Fruit fly (Drosophila melanogaster) whole organism, wandering third instar larva: ENCODE results near the gene CG4617.

ENCODE experiments used
- Abd-B ChIP-seq: fragments of >200 bp; optimal IDR thresholded peaks from 2 replicates; lab custom pipeline; 2017; ENCODE audit warnings: missing biosample characterization, missing genetic modification characterization
- CG32264 ChIP-seq: fragments of 200-800 bp; sonication (Bioruptor generic); optimal IDR thresholded peaks from 2 replicates; lab custom pipeline; 2016; ENCODE audit warnings: missing biosample characterization, missing genetic modification characterization
- CG9705 ChIP-seq: fragments of 200-800 bp; sonication (Bioruptor generic); optimal IDR thresholded peaks from 2 replicates; lab custom pipeline; 2018; ENCODE audit warnings: missing biosample characterization, mild to moderate bottlenecking, missing genetic modification characterization
- CrebA ChIP-seq: fragments of 200-800 bp; sonication (Bioruptor generic); optimal IDR thresholded peaks from 2 replicates; lab custom pipeline; 2016; ENCODE audit warnings: missing biosample characterization, mild to moderate bottlenecking, missing genetic modification characterization, borderline replicate concordance
- Dfd ChIP-seq: fragments of >200 bp; optimal IDR thresholded peaks from 2 replicates; lab custom pipeline; 2017; ENCODE audit warnings: missing biosample characterization, missing genetic modification characterization
- Dif ChIP-seq: fragments of 200-275, 200-300 bp; sonication (Bioruptor generic); optimal IDR thresholded peaks from 2 replicates; lab custom pipeline; 2018; ENCODE audit warnings: missing biosample characterization, missing genetic modification characterization; ENCODE audit not compliant: partially characterized antibody
- GATAd ChIP-seq: sonication (Bioruptor generic); optimal IDR thresholded peaks from 2 replicates; lab custom pipeline; 2016; ENCODE audit warnings: missing biosample characterization, missing genetic modification characterization
- HLH106 ChIP-seq: fragments of 200-800 bp; optimal IDR thresholded peaks from 3 replicates; lab custom pipeline; 2019; ENCODE audit warnings: missing biosample characterization, mild to moderate bottlenecking, missing genetic modification characterization, moderate library complexity
- Hnf4 ChIP-seq: fragments of 200-800 bp; sonication (Bioruptor generic); optimal IDR thresholded peaks from 2 replicates; lab custom pipeline; 2016; ENCODE audit warnings: missing biosample characterization, mild to moderate bottlenecking, missing genetic modification characterization
- Hr78 ChIP-seq: fragments of >200 bp; optimal IDR thresholded peaks from 2 replicates; lab custom pipeline; 2017; ENCODE audit warnings: missing biosample characterization, missing genetic modification characterization
- Hr83 ChIP-seq: fragments of 200-300 bp; sonication (Bioruptor generic); optimal IDR thresholded peaks from 2 replicates; lab custom pipeline; 2016; ENCODE audit warnings: missing biosample characterization, mild to moderate bottlenecking, missing genetic modification characterization, moderate library complexity; ENCODE audit not compliant: poor library complexity, severe bottlenecking
- Jra ChIP-seq: sonication (Bioruptor generic); optimal IDR thresholded peaks from 2 replicates; lab custom pipeline; 2016; ENCODE audit warnings: missing biosample characterization, missing genetic modification characterization
- Mio ChIP-seq: sonication (Bioruptor generic); optimal IDR thresholded peaks from 2 replicates; lab custom pipeline; 2016; ENCODE audit warnings: missing biosample characterization, missing genetic modification characterization
- Myc ChIP-seq: fragments of >200 bp; optimal IDR thresholded peaks from 2 replicates; lab custom pipeline; 2017
- N ChIP-seq: fragments of >200 bp; optimal IDR thresholded peaks from 2 replicates; lab custom pipeline; 2018; ENCODE audit warnings: missing biosample characterization, missing external identifiers, missing genetic modification characterization
- OdsH ChIP-seq: fragments of 200-800 bp; sonication (Bioruptor generic); optimal IDR thresholded peaks from 2 replicates; lab custom pipeline; 2016; ENCODE audit warnings: missing biosample characterization, mild to moderate bottlenecking, missing genetic modification characterization
- Rel ChIP-seq, 2 experiments: fragments of 200-800 bp; sonication (Bioruptor generic) in 1 of 2; optimal IDR thresholded peaks; 2 replicates in 1 of 2; 3 replicates in 1 of 2; lab custom pipeline; 2016 to 2019; ENCODE audit warnings: mild to moderate bottlenecking in 2 of 2, missing biosample characterization in 2 of 2, missing genetic modification characterization in 2 of 2, moderate library complexity in 1 of 2
- Sp1 ChIP-seq: fragments of 200-800 bp; sonication (Bioruptor generic); optimal IDR thresholded peaks from 3 replicates; lab custom pipeline; 2019; ENCODE audit warnings: missing biosample characterization, mild to moderate bottlenecking, missing genetic modification characterization, moderate library complexity
- Vsx2 ChIP-seq: fragments of 200-300, 225-300 bp; sonication (Bioruptor generic); optimal IDR thresholded peaks from 2 replicates; lab custom pipeline; 2018; ENCODE audit warnings: missing biosample characterization, missing genetic modification characterization; ENCODE audit not compliant: partially characterized antibody
- br ChIP-seq: fragments of 200-800 bp; sonication (Bioruptor generic); optimal IDR thresholded peaks from 2 replicates; lab custom pipeline; 2016; ENCODE audit warnings: missing biosample characterization, missing genetic modification characterization
- brk ChIP-seq: fragments of 200-800 bp; sonication (Bioruptor generic); optimal IDR thresholded peaks from 2 replicates; lab custom pipeline; 2016; ENCODE audit warnings: missing biosample characterization, mild to moderate bottlenecking, missing genetic modification characterization
- dl ChIP-seq, 2 experiments: fragments of 175-275, 200-275 bp in 1 of 2; fragments of 200-275 bp in 1 of 2; sonication (Bioruptor generic); optimal IDR thresholded peaks; lab custom pipeline; 2018; ENCODE audit warnings: mild to moderate bottlenecking in 2 of 2, missing biosample characterization in 2 of 2, missing genetic modification characterization in 2 of 2, moderate library complexity in 2 of 2; ENCODE audit not compliant: partially characterized antibody in 2 of 2, insufficient read depth in 1 of 2
- dmrt93B ChIP-seq: fragments of 200-800 bp; sonication (Bioruptor generic); optimal IDR thresholded peaks from 2 replicates; lab custom pipeline; 2018; ENCODE audit warnings: missing biosample characterization, mild to moderate bottlenecking, missing genetic modification characterization
- dsf ChIP-seq: sonication (Bioruptor generic); optimal IDR thresholded peaks from 2 replicates; lab custom pipeline; 2016; ENCODE audit warnings: missing biosample characterization, missing genetic modification characterization, borderline replicate concordance
- ey ChIP-seq: fragments of 200-800 bp; sonication (Bioruptor generic); optimal IDR thresholded peaks from 2 replicates; lab custom pipeline; 2016; ENCODE audit warnings: missing biosample characterization, missing genetic modification characterization
- foxo ChIP-seq, 2 experiments: fragments of 200-800 bp; sonication (Bioruptor generic); optimal IDR thresholded peaks; 2 replicates in 1 of 2; 3 replicates in 1 of 2; lab custom pipeline; 2016 to 2017; ENCODE audit warnings: missing biosample characterization in 2 of 2, missing genetic modification characterization in 2 of 2
- fru ChIP-seq: fragments of 200-800 bp; sonication (Bioruptor generic); optimal IDR thresholded peaks from 3 replicates; lab custom pipeline; 2016; ENCODE audit warnings: missing biosample characterization, mild to moderate bottlenecking, missing genetic modification characterization
- h ChIP-seq: fragments of 200-800 bp; sonication (Bioruptor generic); optimal IDR thresholded peaks from 3 replicates; lab custom pipeline; 2016; ENCODE audit warnings: missing biosample characterization, mild to moderate bottlenecking, missing genetic modification characterization
- jim ChIP-seq: fragments of 175-275, 200-325 bp; sonication (Bioruptor generic); optimal IDR thresholded peaks from 2 replicates; lab custom pipeline; 2016; ENCODE audit warnings: missing biosample characterization, mild to moderate bottlenecking, missing genetic modification characterization
- lola ChIP-seq: fragments of >200 bp; optimal IDR thresholded peaks from 2 replicates; lab custom pipeline; 2017; ENCODE audit warnings: missing biosample characterization, missing genetic modification characterization
- pan ChIP-seq: fragments of >200 bp; optimal IDR thresholded peaks from 2 replicates; lab custom pipeline; 2017
- psq ChIP-seq: fragments of 200-800 bp; sonication (Bioruptor generic); optimal IDR thresholded peaks from 3 replicates; lab custom pipeline; 2017; ENCODE audit warnings: missing biosample characterization, mild to moderate bottlenecking, missing genetic modification characterization, moderate library complexity
- rgr ChIP-seq: fragments of 200-800 bp; sonication (Bioruptor generic); optimal IDR thresholded peaks from 3 replicates; lab custom pipeline; 2016; ENCODE audit warnings: missing biosample characterization, mild to moderate bottlenecking, missing genetic modification characterization
- sage ChIP-seq: fragments of 200-800 bp; sonication (Bioruptor generic); optimal IDR thresholded peaks from 2 replicates; lab custom pipeline; 2016; ENCODE audit warnings: missing biosample characterization, mild to moderate bottlenecking, missing genetic modification characterization
- sv ChIP-seq: fragments of 200-800 bp; sonication (Bioruptor generic); optimal IDR thresholded peaks from 3 replicates; lab custom pipeline; 2016; ENCODE audit warnings: missing biosample characterization, missing genetic modification characterization
- tai ChIP-seq: sonication (Bioruptor generic); optimal IDR thresholded peaks from 2 replicates; lab custom pipeline; 2016; ENCODE audit warnings: missing biosample characterization, missing genetic modification characterization
- usp ChIP-seq: fragments of >200 bp; optimal IDR thresholded peaks from 2 replicates; lab custom pipeline; 2017; ENCODE audit warnings: missing biosample characterization, missing genetic modification characterization
- woc ChIP-seq: sonication (Bioruptor generic); optimal IDR thresholded peaks from 2 replicates; lab custom pipeline; 2016; ENCODE audit warnings: missing biosample characterization, mild to moderate bottlenecking, missing genetic modification characterization

Gene CG4617

DNA sequence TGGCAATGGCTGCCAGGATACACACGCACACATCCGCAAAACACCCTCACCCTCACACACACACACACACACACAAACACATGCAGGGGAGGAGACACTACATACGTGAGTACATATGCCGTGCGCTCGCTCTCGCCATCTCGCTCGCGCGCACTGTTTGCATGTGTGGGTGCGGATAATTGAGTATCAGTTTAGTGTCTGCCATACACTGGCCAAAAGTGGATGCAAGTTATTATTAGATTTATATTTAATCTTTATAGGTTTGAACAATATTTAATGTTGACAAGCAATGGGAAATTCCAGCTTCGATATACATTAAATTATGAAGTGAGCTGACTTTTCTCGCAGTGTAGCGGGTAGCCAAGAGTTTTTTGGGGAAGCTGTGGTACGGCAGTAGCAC, 13.4 kb upstream of the CG4617 start (continued):
- no peak for TF ChIP-seq Hnf4 (GFP tag; lab: Kevin White, UChicago)
- no peak for TF ChIP-seq OdsH (GFP tag; lab: Kevin White, UChicago)
- TF ChIP-seq sage (GFP tag; lab: Kevin White, UChicago): no peak
- no peak for TF ChIP-seq Mio (GFP tag; lab: Kevin White, UChicago)
- TF ChIP-seq CG32264 (GFP tag; lab: Kevin White, UChicago): no peak
- TF ChIP-seq Jra (GFP tag; lab: Kevin White, UChicago): no peak
- TF ChIP-seq Dif (GFP tag; lab: Kevin White, UChicago): no peak
- no peak for TF ChIP-seq lola (GFP tag; lab: Kevin White, UChicago)
- no peak for TF ChIP-seq CrebA

DNA sequence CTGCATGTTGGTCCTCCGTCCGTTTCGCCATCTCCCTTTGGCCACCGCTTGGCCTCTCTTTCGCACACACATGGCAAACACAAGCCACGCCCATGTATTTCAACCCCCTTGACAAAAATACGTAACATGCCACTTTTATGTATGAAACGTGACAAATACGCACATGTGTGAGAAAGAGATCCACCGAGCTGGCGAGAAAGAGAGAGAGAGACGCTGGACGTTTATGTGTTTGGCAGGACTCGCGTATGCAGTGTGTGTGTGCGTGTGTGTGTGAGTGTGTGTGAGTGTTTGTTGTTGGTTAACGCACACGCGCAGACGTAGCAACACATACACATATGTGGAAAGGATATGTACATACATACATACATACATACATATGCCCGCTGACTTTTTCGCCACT, 6.6 kb upstream of the CG4617 start:
- TF ChIP-seq CG9705 (GFP tag; lab: Kevin White, UChicago): no peak
- no peak for TF ChIP-seq Rel (GFP tag; optimal IDR thresholded peaks at IDR 0.05; lab: Kevin White, UChicago)
- no peak for TF ChIP-seq Rel (tag; optimal IDR thresholded peaks at IDR 0.05; lab: Kevin White, UChicago)
- TF ChIP-seq Hr78: no peak
- TF ChIP-seq Hr83 (GFP tag; lab: Kevin White, UChicago): no peak
- no peak for TF ChIP-seq HLH106 (tag; lab: Kevin White, UChicago)
- TF ChIP-seq Vsx2 (GFP tag; lab: Kevin White, UChicago): no peak
- TF ChIP-seq usp (GFP tag; lab: Kevin White, UChicago): no peak
- no peak for TF ChIP-seq psq
- no peak for TF ChIP-seq CrebA
- TF ChIP-seq fru (GFP tag; lab: Kevin White, UChicago): no peak
- TF ChIP-seq Mio (GFP tag; lab: Kevin White, UChicago): no peak
- no peak for TF ChIP-seq Jra (GFP tag; lab: Kevin White, UChicago)
- no peak for TF ChIP-seq sv (GFP tag; lab: Kevin White, UChicago)
- TF ChIP-seq brk (GFP tag; lab: Kevin White, UChicago): no peak
- TF ChIP-seq jim (GFP tag; lab: Kevin White, UChicago): no peak
- TF ChIP-seq Dif (GFP tag; lab: Kevin White, UChicago): no peak
- TF ChIP-seq foxo (GFP tag; optimal IDR thresholded peaks at IDR 0.05; lab: Kevin White, UChicago): no peak

dm6 chrX:7109793-7110606, 5.7 kb upstream of the CG4617 start, which contains the start of gene fz4:
Gene fz4, minus strand, starts transcription at chrX:7110321.
- TF ChIP-seq CG9705 (GFP tag; lab: Kevin White, UChicago): no peak
- TF ChIP-seq Abd-B: no peak
- peak; percentile 73 for TF ChIP-seq Myc (lab: Kevin White, UChicago)
- no peak for TF ChIP-seq h (GFP tag; lab: Kevin White, UChicago)
- no peak for TF ChIP-seq pan (lab: Kevin White, UChicago)
- TF ChIP-seq OdsH (GFP tag; lab: Kevin White, UChicago): no peak
- TF ChIP-seq Hr83 (GFP tag; lab: Kevin White, UChicago): peak; percentile 56
- peak; percentile 38 for TF ChIP-seq Sp1 (GFP tag; lab: Kevin White, UChicago)
- no peak for TF ChIP-seq brk (GFP tag; lab: Kevin White, UChicago)
- no peak for TF ChIP-seq Dfd
- TF ChIP-seq Rel (GFP tag; optimal IDR thresholded peaks at IDR 0.05; lab: Kevin White, UChicago): no peak
- peak; percentile 95 for TF ChIP-seq Rel (tag; optimal IDR thresholded peaks at IDR 0.05; lab: Kevin White, UChicago)
- TF ChIP-seq ey: no peak
- TF ChIP-seq sage (GFP tag; lab: Kevin White, UChicago): no peak
- no peak for TF ChIP-seq Jra (GFP tag; lab: Kevin White, UChicago)
- no peak for TF ChIP-seq Hr78
- no peak for TF ChIP-seq CrebA
- TF ChIP-seq foxo (GFP tag; optimal IDR thresholded peaks at IDR 0.05; lab: Kevin White, UChicago): peak in 1 of 2 experiments; percentile 12
- peak; percentile 35 for TF ChIP-seq fru (GFP tag; lab: Kevin White, UChicago)
- no peak for TF ChIP-seq Mio (GFP tag; lab: Kevin White, UChicago)
- no peak for TF ChIP-seq GATAd
- TF ChIP-seq rgr (GFP tag; lab: Kevin White, UChicago): peak; percentile 28
- TF ChIP-seq dmrt93B (GFP tag; lab: Kevin White, UChicago): no peak
- TF ChIP-seq N: no peak
- no peak for TF ChIP-seq woc
- TF ChIP-seq usp (GFP tag; lab: Kevin White, UChicago): no peak
- TF ChIP-seq CG32264 (GFP tag; lab: Kevin White, UChicago): no peak
- TF ChIP-seq tai (GFP tag; lab: Kevin White, UChicago): no peak
- peak; percentile 59 for TF ChIP-seq jim (GFP tag; lab: Kevin White, UChicago)
- TF ChIP-seq br (GFP tag; lab: Kevin White, UChicago): no peak
- TF ChIP-seq lola (GFP tag; lab: Kevin White, UChicago): no peak
- TF ChIP-seq psq: peak; percentile 95
- TF ChIP-seq HLH106 (tag; lab: Kevin White, UChicago): no peak
- no peak for TF ChIP-seq sv (GFP tag; lab: Kevin White, UChicago)
- no peak for TF ChIP-seq Hnf4 (GFP tag; lab: Kevin White, UChicago)
- no peak for TF ChIP-seq Dif (GFP tag; lab: Kevin White, UChicago)
- TF ChIP-seq Vsx2 (GFP tag; lab: Kevin White, UChicago): no peak
- TF ChIP-seq dsf (GFP tag; lab: Kevin White, UChicago): no peak
- TF ChIP-seq dl (GFP tag; optimal IDR thresholded peaks at IDR 0.05; lab: Kevin White, UChicago; ENCODE audit: insufficient read depth in 1 of 2, partially characterized antibody in 2 of 2): peak; percentile 42 to 76
